Worm (Caenorhabditis elegans) whole organism, late embryonic: ENCODE results near the gene H03A11.2.

Source experiments
- T23F11.4 ChIP-seq: fragments of 200-800 bp; sonication (Bioruptor generic); optimal IDR thresholded peaks from 2 replicates; lab custom pipeline; 2018; ENCODE audit warnings: mild to moderate bottlenecking, missing genetic modification characterization, missing compliant biosample characterization
- ama-1 ChIP-seq: fragments of 150-350 bp; optimal IDR thresholded peaks from 2 replicates; lab custom pipeline; 2014
- ceh-34 ChIP-seq: sonication (generic microtip); optimal IDR thresholded peaks from 2 replicates; lab custom pipeline; 2016; ENCODE audit warnings: mild to moderate bottlenecking, missing genetic modification characterization, missing compliant biosample characterization
- dve-1 ChIP-seq: sonication (generic microtip); optimal IDR thresholded peaks from 2 replicates; lab custom pipeline; 2017; ENCODE audit warnings: antibody characterized with exemption, mild to moderate bottlenecking, missing genetic modification characterization, missing compliant biosample characterization
- elt-2 ChIP-seq: sonication (generic microtip); optimal IDR thresholded peaks from 2 replicates; lab custom pipeline; 2016; ENCODE audit warnings: missing genetic modification reagents, missing genetic modification characterization, missing compliant biosample characterization
- fkh-6 ChIP-seq: sonication (generic microtip); optimal IDR thresholded peaks from 2 replicates; lab custom pipeline; 2016; ENCODE audit warnings: missing genetic modification characterization, missing compliant biosample characterization
- hlh-30 ChIP-seq: sonication (generic microtip); optimal IDR thresholded peaks from 2 replicates; lab custom pipeline; 2017; ENCODE audit warnings: antibody characterized with exemption, missing genetic modification characterization, missing compliant biosample characterization; ENCODE audit not compliant: insufficient read depth
- lim-6 ChIP-seq: sonication (generic microtip); optimal IDR thresholded peaks from 2 replicates; lab custom pipeline; 2016; ENCODE audit warnings: missing genetic modification characterization, missing compliant biosample characterization
- mec-3 ChIP-seq: sonication (generic microtip); optimal IDR thresholded peaks from 2 replicates; lab custom pipeline; 2016; ENCODE audit warnings: borderline replicate concordance, missing genetic modification characterization, missing compliant biosample characterization
- pat-9 ChIP-seq: fragments of 200-800 bp; sonication (Bioruptor generic); optimal IDR thresholded peaks from 2 replicates; lab custom pipeline; 2018; ENCODE audit warnings: mild to moderate bottlenecking, missing genetic modification characterization, moderate library complexity, missing compliant biosample characterization
- pha-4 ChIP-seq: fragments of 150-350 bp; optimal IDR thresholded peaks from 2 replicates; lab custom pipeline; 2018; ENCODE audit warnings: missing biosample characterization, missing genetic modification reagents, missing genetic modification characterization
- pros-1 ChIP-seq: fragments of 150-350 bp; optimal IDR thresholded peaks from 2 replicates; lab custom pipeline; 2014; ENCODE audit warnings: missing biosample characterization, missing genetic modification reagents, missing genetic modification characterization
- sdc-2 ChIP-seq: sonication (generic microtip); optimal IDR thresholded peaks from 2 replicates; lab custom pipeline; 2016; ENCODE audit warnings: missing genotype, missing genetic modification characterization, missing compliant biosample characterization
- tbx-2 ChIP-seq: sonication (generic microtip); optimal IDR thresholded peaks from 2 replicates; lab custom pipeline; 2016; ENCODE audit warnings: missing genetic modification characterization, missing compliant biosample characterization

DNA sequence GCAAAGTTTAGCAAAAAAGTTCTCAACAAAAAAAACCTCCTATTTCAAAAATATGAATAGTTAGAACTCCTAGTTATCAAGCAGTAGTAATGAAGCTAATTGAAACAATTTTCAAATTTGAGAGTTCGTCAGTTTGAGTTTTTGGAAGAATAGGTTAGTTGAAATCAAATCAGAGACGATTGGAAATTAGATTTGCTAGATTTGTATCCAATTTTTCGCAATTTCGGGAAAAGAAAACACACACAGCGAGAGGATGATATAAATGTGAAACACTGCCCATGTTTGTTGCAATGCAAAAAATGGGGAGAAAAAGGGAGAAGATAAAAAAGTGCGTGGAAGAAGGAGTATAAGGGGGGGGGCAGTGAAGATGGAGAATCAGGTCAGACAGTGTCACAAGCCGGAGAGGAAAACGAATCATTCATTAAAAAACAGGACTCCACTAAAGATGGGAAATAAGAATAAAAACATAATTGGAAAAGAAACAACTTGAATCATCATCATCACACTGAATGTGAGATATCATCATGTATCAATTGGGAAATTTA lies 5.2 kb downstream of the H03A11.2 start:
- no peak for TF ChIP-seq pros-1 (tag; lab: Kevin White, UChicago)
- no peak for TF ChIP-seq ama-1 (lab: Kevin White, UChicago)
- no peak for TF ChIP-seq hlh-30 (tag; lab: Kevin White, UChicago)
- TF ChIP-seq tbx-2, result no peak
- no peak for TF ChIP-seq elt-2 (tag; lab: Kevin White, UChicago)
- TF ChIP-seq mec-3 (tag; lab: Kevin White, UChicago), result no peak
- TF ChIP-seq T23F11.4 (GFP tag; lab: Kevin White, UChicago), result no peak
- no peak for TF ChIP-seq sdc-2
- no peak for TF ChIP-seq lim-6 (tag; lab: Kevin White, UChicago)
- no peak for TF ChIP-seq pat-9 (tag; lab: Kevin White, UChicago)
- no peak for TF ChIP-seq fkh-6
- TF ChIP-seq pha-4, result no peak
- no peak for TF ChIP-seq dve-1
- no peak for TF ChIP-seq ceh-34 (tag; lab: Kevin White, UChicago)
